Worm (Caenorhabditis elegans) whole organism, young adult: Measurements from ENCODE around the gene C39B5.2.

Experiments used
- T26A5.8 ChIP-seq: sonication (generic microtip); optimal IDR thresholded peaks from 2 replicates; lab custom pipeline; 2016; ENCODE audit warnings: missing genetic modification characterization, missing compliant biosample characterization
- ama-1 ChIP-seq, 3 experiments: fragments of 150-350 bp in 1 of 3; sonication (generic microtip) in 2 of 3; optimal IDR thresholded peaks; 2 replicates each; lab custom pipeline; 2014 to 2018; ENCODE audit warnings: missing biosample characterization in 2 of 3, missing genetic modification characterization in 2 of 3, missing genetic modification reagents in 2 of 3
- athp-1 ChIP-seq: sonication (generic microtip); optimal IDR thresholded peaks from 2 replicates; lab custom pipeline; 2017; ENCODE audit warnings: mild to moderate bottlenecking, missing genetic modification characterization, missing compliant biosample characterization
- lir-1 ChIP-seq: fragments of 200-800 bp; sonication (Bioruptor generic); conservative IDR thresholded peaks from 2 replicates; pipeline ENCODE4 v1.3.6; 2022; ENCODE audit warnings: missing genetic modification reagents, missing genetic modification characterization, missing compliant biosample characterization
- nhr-27 ChIP-seq: fragments of 200-800 bp; sonication (Bioruptor generic); optimal IDR thresholded peaks from 2 replicates; lab custom pipeline; 2018; ENCODE audit warnings: mild to moderate bottlenecking, missing genetic modification characterization, moderate library complexity, missing compliant biosample characterization
- nhr-80 ChIP-seq: sonication (generic microtip); optimal IDR thresholded peaks from 2 replicates; lab custom pipeline; 2016; ENCODE audit warnings: missing genetic modification characterization, missing compliant biosample characterization
- sea-2 ChIP-seq: fragments of 200-800 bp; sonication (Bioruptor generic); IDR thresholded peaks from 2 replicates; pipeline ENCODE4 v1.3.6; 2022; ENCODE audit warnings: missing genetic modification characterization, missing compliant biosample characterization
- snpc-4 ChIP-seq, 5 experiments: fragments of 150-350 bp in 1 of 5; sonication (generic microtip) in 4 of 5; optimal IDR thresholded peaks; 2 replicates each; lab custom pipeline; 2014 to 2018; ENCODE audit warnings: missing genetic modification characterization in 5 of 5, missing biosample characterization in 3 of 5, antibody characterized with exemption in 2 of 5, mild to moderate bottlenecking in 2 of 5, missing compliant biosample characterization in 2 of 5, missing genotype in 2 of 5, moderate library complexity in 2 of 5, missing genetic modification reagents in 1 of 5
- ztf-3 ChIP-seq: fragments of 200-800 bp; sonication (Bioruptor generic); optimal IDR thresholded peaks from 2 replicates; lab custom pipeline; 2018; ENCODE audit warnings: mild to moderate bottlenecking, missing genetic modification characterization, missing compliant biosample characterization

ce11 chrIII:2232360-2232759 is 2.3 kb upstream of the C39B5.2 start, which contains the start of gene fbxa-47:
- TF ChIP-seq athp-1 (tag; lab: Kevin White, UChicago), result no peak
- no peak for TF ChIP-seq ama-1 (optimal IDR thresholded peaks at IDR 0.05; lab: Kevin White, UChicago)
- TF ChIP-seq ama-1 (GFP tag; optimal IDR thresholded peaks at IDR 0.05; lab: Kevin White, UChicago), result no peak
- TF ChIP-seq sea-2 (GFP tag; lab: Robert Waterston, UW), result no peak
- no peak for TF ChIP-seq snpc-4 (GFP tag; optimal IDR thresholded peaks at IDR 0.05; lab: Kevin White, UChicago)
- TF ChIP-seq snpc-4 (tag; optimal IDR thresholded peaks at IDR 0.05; lab: Kevin White, UChicago), result no peak
- TF ChIP-seq T26A5.8, result no peak
- TF ChIP-seq nhr-80, result no peak
- TF ChIP-seq ztf-3, result no peak
- TF ChIP-seq nhr-27 (tag; lab: Kevin White, UChicago), result no peak
- no peak for TF ChIP-seq lir-1
